Worm (Caenorhabditis elegans) whole organism, L4 larva: Measurements from ENCODE around the gene dhrr-1.

Experiments used
- ceh-82 ChIP-seq: sonication (generic microtip); optimal IDR thresholded peaks from 2 replicates; lab custom pipeline; 2017; ENCODE audit warnings: missing biosample characterization, missing genetic modification characterization
- zip-11 ChIP-seq: fragments of 200-800 bp; sonication (Bioruptor generic); IDR thresholded peaks from 2 replicates; pipeline ENCODE4 v1.3.6; 2022; ENCODE audit warnings: missing genetic modification characterization, missing compliant biosample characterization

ce11 chrIII:8983135-8983534 is 38.7 kb downstream of the dhrr-1 start:
- TF ChIP-seq ceh-82 (tag; lab: Kevin White, UChicago) (no peak), zip-11 (no peak)
